Fruit fly (Drosophila melanogaster) whole organism, prepupa: ENCODE results near the gene CG32407.

Source experiments
- Lpt ChIP-seq: fragments of 200-800 bp; sonication (Bioruptor generic); optimal IDR thresholded peaks from 3 replicates; lab custom pipeline; 2016; ENCODE audit warnings: missing biosample characterization, missing genetic modification characterization
- Sox14 ChIP-seq: fragments of 200-800 bp; sonication (Bioruptor generic); optimal IDR thresholded peaks from 3 replicates; lab custom pipeline; 2016; ENCODE audit warnings: missing biosample characterization, missing genetic modification characterization

DNA sequence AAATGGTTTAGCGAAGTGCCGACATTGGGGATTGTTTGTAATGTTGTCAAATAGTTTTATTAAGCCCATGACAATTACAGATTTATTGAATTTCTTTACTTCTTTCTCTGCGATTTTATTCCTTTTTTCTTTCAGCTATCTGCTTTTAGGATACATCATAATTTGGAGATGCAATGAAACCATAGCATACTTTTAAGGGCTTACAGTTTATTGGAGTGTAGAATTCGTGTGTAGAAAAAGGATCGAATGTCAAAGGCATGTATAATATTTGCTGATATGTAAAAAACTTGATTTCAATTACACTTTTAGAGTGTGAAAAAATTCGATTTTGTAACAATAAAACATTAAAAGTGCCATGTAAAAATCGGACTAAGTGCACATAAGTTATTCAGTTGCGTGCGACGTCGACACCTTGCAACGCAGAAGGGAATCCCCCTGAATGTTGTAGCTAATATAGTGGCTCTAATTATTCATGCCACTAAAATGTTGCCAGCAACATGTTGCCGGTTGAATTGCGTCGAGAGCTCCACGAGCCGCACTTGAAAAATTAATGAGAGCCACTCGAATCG, 45.1 kb downstream of the CG32407 start:
- TF ChIP-seq Lpt (no peak), Sox14 (no peak)
